Comparison of ENCODE assay signal across 1 worm cellular context in the genomic region with DNA sequence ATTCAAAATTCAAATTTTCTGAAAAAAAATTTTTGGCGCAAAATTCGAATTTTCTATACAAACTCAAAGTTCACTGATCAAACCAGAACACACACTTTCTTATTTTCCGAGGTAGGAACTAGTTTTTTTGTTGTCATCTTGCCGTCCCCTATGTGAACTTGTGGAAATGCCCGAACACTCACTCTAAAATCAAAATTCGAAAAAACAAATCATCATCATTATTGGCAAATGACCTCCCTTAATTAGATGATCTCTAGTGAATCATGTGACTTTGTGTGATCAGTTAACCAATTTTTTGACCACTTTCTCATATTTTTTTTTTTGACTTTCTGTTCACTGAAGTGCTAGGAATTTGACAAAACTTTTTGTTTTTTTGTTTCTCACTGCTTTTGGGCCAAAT.
TF ChIP-seq lines count a peak whose summit lies in the region.

No protein-coding gene starts in this region.

TF ChIP-seq in whole organism, L1 larva, 84 proteins besides CTCF, POLR2A, EP300 and RAD21 (continued from another document):
- TF ChIP-seq nhr-12 (tag; optimal IDR thresholded peaks at IDR 0.05; lab: Kevin White, UChicago), result no peak
- TF ChIP-seq C04F5.9 (tag; optimal IDR thresholded peaks at IDR 0.05; lab: Kevin White, UChicago), result no peak
- peak; percentile 32 for TF ChIP-seq blmp-1 (tag; optimal IDR thresholded peaks at IDR 0.05; lab: Kevin White, UChicago)
- TF ChIP-seq sptf-1 (tag; optimal IDR thresholded peaks at IDR 0.05; lab: Kevin White, UChicago), result no peak
- peak in 1 of 6 experiments; percentile 22 for TF ChIP-seq elt-3 (tag; optimal IDR thresholded peaks at IDR 0.05; lab: Kevin White, UChicago)
- TF ChIP-seq alr-1 (tag; optimal IDR thresholded peaks at IDR 0.05; lab: Kevin White, UChicago; ENCODE audit: borderline replicate concordance), result no peak
- TF ChIP-seq ceh-8 (GFP tag; optimal IDR thresholded peaks at IDR 0.05; lab: Kevin White, UChicago), result no peak
- no peak for TF ChIP-seq lin-15B (tag; optimal IDR thresholded peaks at IDR 0.05; lab: Kevin White, UChicago)
- TF ChIP-seq nhr-85 (tag; lab: Kevin White, UChicago), result peak; percentile 57
- peak; percentile 30 for TF ChIP-seq lin-14 (GFP tag; optimal IDR thresholded peaks at IDR 0.05; lab: Kevin White, UChicago)
- no peak for TF ChIP-seq ceh-90 (tag; optimal IDR thresholded peaks at IDR 0.05; lab: Kevin White, UChicago)
- no peak for TF ChIP-seq tbx-2 (tag; optimal IDR thresholded peaks at IDR 0.05; lab: Kevin White, UChicago)
- TF ChIP-seq skn-1 (tag; optimal IDR thresholded peaks at IDR 0.05; lab: Kevin White, UChicago), result no peak
- no peak for TF ChIP-seq ets-5 (GFP tag; IDR thresholded peaks at IDR 0.05; lab: Robert Waterston, UW)
- TF ChIP-seq pax-3 (tag; optimal IDR thresholded peaks at IDR 0.05; lab: Kevin White, UChicago), result no peak
